Fruit fly (Drosophila melanogaster) whole organism, embryonic: ENCODE data around the gene Sec13.

ENCODE experiments used
- CG11247 ChIP-seq: fragments of 200-800 bp; sonication (Bioruptor generic); IDR thresholded peaks from 2 replicates; pipeline ENCODE4 v1.3.6; 2022; ENCODE audit warnings: missing biosample characterization, missing genetic modification characterization
- CG32532 ChIP-seq: fragments of 200-800 bp; sonication (Bioruptor generic); IDR thresholded peaks from 2 replicates; pipeline ENCODE4 v1.3.6; 2022; ENCODE audit warnings: missing biosample characterization, missing genetic modification characterization
- CG7372 ChIP-seq: fragments of 200-800 bp; sonication (Bioruptor generic); IDR thresholded peaks from 2 replicates; pipeline ENCODE4 v1.3.6; 2022; ENCODE audit warnings: missing biosample characterization, missing genetic modification characterization
- D19B ChIP-seq: fragments of 200-800 bp; sonication (Bioruptor generic); optimal IDR thresholded peaks from 2 replicates; lab custom pipeline; 2017; ENCODE audit warnings: missing biosample characterization, mild to moderate bottlenecking, missing genetic modification characterization
- Hr78 ChIP-seq, 2 experiments: fragments of 200-800 bp in 1 of 2; fragments of >200 bp in 1 of 2; sonication (Bioruptor generic) in 1 of 2; optimal IDR thresholded peaks; 2 replicates each; lab custom pipeline; 2017 to 2019; ENCODE audit warnings: missing biosample characterization in 2 of 2, missing genetic modification characterization in 2 of 2, mild to moderate bottlenecking in 1 of 2, moderate library complexity in 1 of 2
- Max ChIP-seq: fragments of 200-800 bp; sonication (Bioruptor generic); optimal IDR thresholded peaks from 2 replicates; lab custom pipeline; 2016; ENCODE audit warnings: missing biosample characterization, mild to moderate bottlenecking, missing genetic modification characterization
- dati ChIP-seq: fragments of 200-800 bp; sonication (Bioruptor generic); IDR thresholded peaks from 2 replicates; pipeline ENCODE4 v1.3.6; 2022; ENCODE audit warnings: missing biosample characterization, missing genetic modification characterization
- jigr1 ChIP-seq: fragments of 200-800 bp; sonication (Bioruptor generic); IDR thresholded peaks from 3 replicates; pipeline ENCODE4 v1.3.6; 2022; ENCODE audit warnings: missing biosample characterization, missing genetic modification characterization
- row ChIP-seq: fragments of 200-800 bp; sonication (Bioruptor generic); IDR thresholded peaks from 3 replicates; pipeline ENCODE4 v1.3.6; 2022; ENCODE audit warnings: missing biosample characterization, missing genetic modification characterization
- ssp ChIP-seq: fragments of 200-800 bp; sonication (Bioruptor generic); IDR thresholded peaks from 2 replicates; pipeline ENCODE4 v1.3.6; 2022; ENCODE audit warnings: missing biosample characterization, missing genetic modification characterization

DNA sequence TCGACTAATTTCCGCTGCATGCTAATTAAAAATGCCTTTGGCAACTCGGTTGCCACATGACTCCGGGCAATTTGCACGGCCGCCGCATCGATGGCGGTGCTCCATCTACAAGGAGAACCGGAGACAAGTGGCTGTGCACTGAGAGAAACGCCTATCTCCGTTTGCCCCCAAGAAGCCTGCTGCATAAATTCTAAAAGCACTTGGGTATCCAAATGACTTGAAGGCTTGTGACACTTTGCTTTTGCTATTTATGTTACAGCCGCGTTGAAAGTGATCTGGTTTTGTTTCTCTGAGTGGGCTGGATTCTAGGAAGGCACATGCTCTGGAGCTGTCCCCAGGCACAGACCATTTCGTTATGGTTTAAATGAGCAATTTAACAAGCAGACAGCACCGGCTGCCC is 36.2 kb downstream of the Sec13 start:
- TF ChIP-seq Hr78 (GFP tag; optimal IDR thresholded peaks at IDR 0.05; lab: Kevin White, UChicago) (no peak), row (GFP tag; lab: Robert Waterston, UW) (no peak), CG11247 (GFP tag; lab: Robert Waterston, UW) (no peak), Max (GFP tag; lab: Kevin White, UChicago) (no peak), CG32532 (GFP tag; lab: Robert Waterston, UW) (no peak), CG7372 (GFP tag; lab: Robert Waterston, UW) (no peak), jigr1 (GFP tag; lab: Robert Waterston, UW) (no peak), dati (GFP tag; lab: Robert Waterston, UW) (no peak), ssp (GFP tag; lab: Robert Waterston, UW) (no peak), D19B (GFP tag; lab: Kevin White, UChicago) (no peak)
